Fruit fly (Drosophila melanogaster): Measurements from ENCODE around the gene CG32237.

DNA sequence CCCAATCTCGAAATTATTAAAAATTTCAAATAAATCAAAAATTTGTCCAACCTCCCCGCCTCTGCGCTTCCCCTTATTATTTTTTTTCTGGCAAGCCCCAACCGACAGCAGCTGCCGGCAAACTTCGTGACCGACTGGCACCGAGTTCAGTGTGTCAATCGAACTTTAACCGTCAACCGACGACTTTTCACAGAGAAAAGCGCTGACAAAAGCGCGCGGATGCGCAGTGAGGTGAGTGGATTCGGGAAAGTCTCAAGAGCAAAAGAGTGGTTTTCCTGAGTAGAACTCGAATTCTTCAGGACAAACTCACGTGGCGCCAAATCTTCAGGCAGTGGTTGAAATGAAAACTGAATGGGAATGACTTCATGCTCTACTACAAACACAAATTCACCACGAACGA, 51.6 kb downstream of the CG32237 start:
- TF ChIP-seq Sox102F (GFP tag; optimal IDR thresholded peaks at IDR 0.05) (no peak), Lpt (GFP tag; optimal IDR thresholded peaks at IDR 0.05) (no peak), CG10669 (GFP tag; optimal IDR thresholded peaks at IDR 0.05) (no peak), cyc (GFP tag; optimal IDR thresholded peaks at IDR 0.05) (no peak), fd85E (GFP tag; optimal IDR thresholded peaks at IDR 0.05) (no peak), vri (GFP tag; optimal IDR thresholded peaks at IDR 0.05) (no peak), Hr39 (GFP tag; optimal IDR thresholded peaks at IDR 0.05) (no peak), acj6 (GFP tag; optimal IDR thresholded peaks at IDR 0.05) (no peak), CG3032 (tag; optimal IDR thresholded peaks at IDR 0.05) (no peak), CG11902 (GFP tag; optimal IDR thresholded peaks at IDR 0.05) (no peak), CG32006 (GFP tag; optimal IDR thresholded peaks at IDR 0.05) (no peak), CG9139 (GFP tag; optimal IDR thresholded peaks at IDR 0.05) (no peak), Met (GFP tag; optimal IDR thresholded peaks at IDR 0.05) (no peak), Smox (GFP tag; optimal IDR thresholded peaks at IDR 0.05) (no peak)
